Worm (Caenorhabditis elegans) whole organism, L4 larva: Measurements from ENCODE around the gene smoc-1.

Source experiments
- ceh-82 ChIP-seq: sonication (generic microtip); optimal IDR thresholded peaks from 2 replicates; lab custom pipeline; 2017; ENCODE audit warnings: missing biosample characterization, missing genetic modification characterization
- daf-8 ChIP-seq: fragments of 200-800 bp; sonication (Bioruptor generic); IDR thresholded peaks from 2 replicates; pipeline ENCODE4 v1.3.6; 2022; ENCODE audit warnings: missing genetic modification characterization, missing compliant biosample characterization
- nhr-42 ChIP-seq: fragments of 200-800 bp; sonication (Bioruptor generic); IDR thresholded peaks from 2 replicates; pipeline ENCODE4 v1.3.6; 2022; ENCODE audit warnings: missing genetic modification characterization, missing compliant biosample characterization
- nhr-48 ChIP-seq: sonication (generic microtip); optimal IDR thresholded peaks from 2 replicates; lab custom pipeline; 2016; ENCODE audit warnings: mild to moderate bottlenecking, missing genetic modification characterization, missing compliant biosample characterization
- unc-62 ChIP-seq, 3 experiments: fragments of 150-350 bp in 1 of 3; sonication (generic microtip); optimal IDR thresholded peaks in 2 of 3; peaks in 1 of 3; 1 replicate in 1 of 3; 2 replicates in 2 of 3; lab custom pipeline; 2014 to 2017; ENCODE audit warnings: missing biosample characterization in 3 of 3, missing genetic modification characterization in 3 of 3, missing genetic modification reagents in 3 of 3, missing genotype in 1 of 3

DNA sequence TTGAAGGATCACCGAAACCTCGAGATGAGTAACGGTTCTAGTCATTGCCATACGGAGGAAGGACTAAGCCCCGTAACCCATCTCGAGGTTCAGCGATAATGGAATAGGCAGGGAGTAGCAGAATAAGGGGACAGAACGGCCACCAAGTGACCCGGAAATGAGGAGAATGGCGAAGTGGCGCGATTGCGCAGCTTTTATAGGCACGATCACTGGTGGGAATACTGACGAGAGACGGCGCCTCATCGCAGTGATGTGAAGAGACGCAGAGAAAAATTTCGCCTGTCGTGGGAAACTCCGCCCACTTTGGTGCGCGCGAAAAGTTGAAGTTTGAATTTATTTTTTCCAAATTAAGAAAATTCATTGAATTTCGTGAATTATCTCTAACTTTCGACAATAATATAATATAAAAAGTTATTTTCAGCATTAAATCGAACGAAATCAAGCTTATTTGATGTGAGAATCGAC lies 12.6 kb downstream of the smoc-1 start, which contains the start of gene F55A11.4:
- TF ChIP-seq daf-8 (GFP tag; lab: Robert Waterston, UW) = no peak
- no peak for TF ChIP-seq ceh-82 (tag; lab: Kevin White, UChicago)
- TF ChIP-seq nhr-42 (GFP tag; lab: Robert Waterston, UW) = no peak
- TF ChIP-seq unc-62 (GFP tag; optimal IDR thresholded peaks at IDR 0.05 in 1 of 2; lab: Kevin White, UChicago) = no peak
- TF ChIP-seq unc-62 (tag; optimal IDR thresholded peaks at IDR 0.05; lab: Kevin White, UChicago) = no peak
- TF ChIP-seq nhr-48 (tag; lab: Kevin White, UChicago) = no peak
